Worm (Caenorhabditis elegans): Measurements from ENCODE around the gene F17H10.1.

- TF ChIP-seq ama-1 (optimal IDR thresholded peaks at IDR 0.05) (no peak), scrt-1 (GFP tag; IDR thresholded peaks at IDR 0.05) (no peak), ets-7 (tag; optimal IDR thresholded peaks at IDR 0.05) (no peak), pes-1 (GFP tag; IDR thresholded peaks at IDR 0.05) (no peak), ceh-13 (GFP tag; optimal IDR thresholded peaks at IDR 0.05) (no peak), hmbx-1 (tag; optimal IDR thresholded peaks at IDR 0.05) (no peak), F13C5.2 (tag; optimal IDR thresholded peaks at IDR 0.05) (no peak), B0310.2 (tag; optimal IDR thresholded peaks at IDR 0.05) (no peak), sea-1 (GFP tag; conservative IDR thresholded peaks at IDR 0.05) (no peak), aly-1 (tag; optimal IDR thresholded peaks at IDR 0.05) (no peak), flt-1 (GFP tag; IDR thresholded peaks at IDR 0.05) (no peak)
Measured at ce11 chrX:13115694-13116093, 10.7 kb downstream of the F17H10.1 start.

Data from whole organism, early embryonic.